Fruit fly (Drosophila melanogaster) whole organism: ENCODE measurements around the gene bnk.

Experiments used
- CG8478 ChIP-seq: fragments of >200 bp; optimal IDR thresholded peaks from 2 replicates; lab custom pipeline; 2018; ENCODE audit warnings: inconsistent platforms
- EcR ChIP-seq, 2 experiments: fragments of >200 bp; optimal IDR thresholded peaks; 2 replicates each; lab custom pipeline; 2017; ENCODE audit warnings: missing biosample characterization in 2 of 2, missing genetic modification characterization in 2 of 2, missing genetic modification reagents in 2 of 2
- pan ChIP-seq: fragments of >200 bp; optimal IDR thresholded peaks from 2 replicates; lab custom pipeline; 2017
- usp ChIP-seq: fragments of >200 bp; optimal IDR thresholded peaks from 2 replicates; lab custom pipeline; 2017; ENCODE audit warnings: missing biosample characterization, missing genetic modification characterization, mixed read lengths

dm6 chr3R:31193062-31193461 lies at the start of gene bnk:
- TF ChIP-seq CG8478 (no peak), EcR (GFP tag; optimal IDR thresholded peaks at IDR 0.05; lab: Kevin White, UChicago) (no peak), pan (no peak), usp (no peak)
